Worm (Caenorhabditis elegans) whole organism, L1 larva: Measurements from ENCODE around the gene K11H3.2.

Experiments
- blmp-1 ChIP-seq: fragments of 150-350 bp; optimal IDR thresholded peaks from 2 replicates; lab custom pipeline; 2014; ENCODE audit warnings: missing biosample characterization, missing genetic modification characterization
- ces-1 ChIP-seq: fragments of 150-350 bp; optimal IDR thresholded peaks from 2 replicates; lab custom pipeline; 2014; ENCODE audit warnings: missing biosample characterization, missing genetic modification reagents, missing genetic modification characterization
- elt-2 ChIP-seq: sonication (generic microtip); optimal IDR thresholded peaks from 2 replicates; lab custom pipeline; 2016; ENCODE audit warnings: missing genetic modification characterization, mild to moderate bottlenecking, inconsistent platforms, missing compliant biosample characterization, missing genetic modification reagents
- elt-3 ChIP-seq, 6 experiments: fragments of 150-350 bp in 1 of 6; sonication (generic microtip); optimal IDR thresholded peaks; 2 replicates each; lab custom pipeline; 2017 to 2018; ENCODE audit warnings: missing biosample characterization in 6 of 6, missing genetic modification characterization in 6 of 6, inconsistent platforms in 1 of 6
- lin-35 ChIP-seq, 2 experiments: fragments of 150-350 bp; optimal IDR thresholded peaks; 2 replicates each; lab custom pipeline; 2014; ENCODE audit warnings: missing biosample characterization in 2 of 2, missing genetic modification characterization in 2 of 2, missing genetic modification reagents in 2 of 2
- lin-39 ChIP-seq: fragments of 150-350 bp; optimal IDR thresholded peaks from 2 replicates; lab custom pipeline; 2014; ENCODE audit warnings: missing biosample characterization, missing genetic modification reagents, missing genetic modification characterization
- nhr-11 ChIP-seq: fragments of 150-350 bp; optimal IDR thresholded peaks from 2 replicates; lab custom pipeline; 2014; ENCODE audit warnings: missing biosample characterization, missing genetic modification characterization
- nhr-12 ChIP-seq: sonication (generic microtip); optimal IDR thresholded peaks from 2 replicates; lab custom pipeline; 2017; ENCODE audit warnings: missing biosample characterization, missing genetic modification characterization
- nhr-77 ChIP-seq: fragments of 150-350 bp; optimal IDR thresholded peaks from 2 replicates; lab custom pipeline; 2014; ENCODE audit warnings: missing biosample characterization, missing genetic modification characterization
- snpc-4 ChIP-seq: fragments of 150-350 bp; optimal IDR thresholded peaks from 2 replicates; lab custom pipeline; 2014; ENCODE audit warnings: missing biosample characterization, missing genetic modification characterization
- sox-4 ChIP-seq: sonication (generic microtip); optimal IDR thresholded peaks from 2 replicates; lab custom pipeline; 2016; ENCODE audit warnings: missing genetic modification characterization, missing compliant biosample characterization
- tbx-2 ChIP-seq: sonication (generic microtip); optimal IDR thresholded peaks from 2 replicates; lab custom pipeline; 2016; ENCODE audit warnings: missing genetic modification characterization, missing compliant biosample characterization

ce11 chrIII:9862469-9862868 is 16.3 kb downstream of the K11H3.2 start:
- TF ChIP-seq lin-35 (GFP tag; optimal IDR thresholded peaks at IDR 0.05; lab: Kevin White, UChicago) (no peak), sox-4 (tag; lab: Kevin White, UChicago) (no peak), tbx-2 (tag; lab: Kevin White, UChicago) (no peak), lin-39 (tag; lab: Kevin White, UChicago) (no peak), ces-1 (GFP tag; lab: Kevin White, UChicago) (no peak), nhr-12 (tag; lab: Kevin White, UChicago) (no peak), elt-2 (tag; lab: Kevin White, UChicago) (no peak), blmp-1 (tag; lab: Kevin White, UChicago) (no peak), elt-3 (tag; optimal IDR thresholded peaks at IDR 0.05; lab: Kevin White, UChicago) (no peak), snpc-4 (tag; lab: Kevin White, UChicago) (no peak), nhr-77 (tag; lab: Kevin White, UChicago) (no peak), nhr-11 (tag; lab: Kevin White, UChicago) (no peak)
